Fruit fly (Drosophila melanogaster) whole organism, embryonic: Measurements from ENCODE around the gene Lamtor3.

Experiments
- B-H2 ChIP-seq: fragments of 200-800 bp; sonication (Bioruptor generic); optimal IDR thresholded peaks from 2 replicates; lab custom pipeline; 2018; ENCODE audit warnings: missing biosample characterization, mild to moderate bottlenecking, missing genetic modification characterization
- Bteb2 ChIP-seq: fragments of 200-800 bp; sonication (Bioruptor generic); optimal IDR thresholded peaks from 2 replicates; lab custom pipeline; 2016; ENCODE audit warnings: missing biosample characterization, missing genetic modification characterization
- CG10274 ChIP-seq: fragments of 200-800 bp; sonication (Bioruptor generic); optimal IDR thresholded peaks from 3 replicates; lab custom pipeline; 2017; ENCODE audit warnings: missing biosample characterization, mild to moderate bottlenecking, missing genetic modification characterization
- CG11723 ChIP-seq: fragments of 200-800 bp; sonication (Bioruptor generic); optimal IDR thresholded peaks from 2 replicates; lab custom pipeline; 2017; ENCODE audit warnings: missing biosample characterization, mild to moderate bottlenecking, missing genetic modification characterization
- CG12219 ChIP-seq: fragments of 200-800 bp; sonication (Bioruptor generic); optimal IDR thresholded peaks from 3 replicates; lab custom pipeline; 2018; ENCODE audit warnings: missing biosample characterization, mild to moderate bottlenecking, missing genetic modification characterization
- CG31365 ChIP-seq: fragments of 200-800 bp; sonication (Bioruptor generic); optimal IDR thresholded peaks from 2 replicates; lab custom pipeline; 2018; ENCODE audit warnings: missing biosample characterization, mild to moderate bottlenecking, missing genetic modification characterization
- CG4820 ChIP-seq: fragments of 200-800 bp; sonication (Bioruptor generic); optimal IDR thresholded peaks from 3 replicates; lab custom pipeline; 2016; ENCODE audit warnings: missing biosample characterization, missing genetic modification characterization
- CG6813 ChIP-seq: fragments of 200-800 bp; sonication (Bioruptor generic); optimal IDR thresholded peaks from 2 replicates; lab custom pipeline; 2017; ENCODE audit warnings: missing biosample characterization, missing genetic modification characterization, mild to moderate bottlenecking, moderate library complexity, missing genetic modification reagents
- CG7372 ChIP-seq: fragments of 200-800 bp; sonication (Bioruptor generic); IDR thresholded peaks from 2 replicates; pipeline ENCODE4 v1.3.6; 2022; ENCODE audit warnings: missing biosample characterization, missing genetic modification characterization
- CHES-1-like ChIP-seq: fragments of 200-800 bp; sonication (Bioruptor generic); optimal IDR thresholded peaks from 2 replicates; lab custom pipeline; 2016; ENCODE audit warnings: missing biosample characterization, missing genetic modification characterization
- CTCF ChIP-seq: fragments of 200-800 bp; sonication (Bioruptor generic); optimal IDR thresholded peaks from 2 replicates; lab custom pipeline; 2017; ENCODE audit warnings: missing biosample characterization, mild to moderate bottlenecking, missing genetic modification characterization, moderate library complexity
- CoRest ChIP-seq: fragments of 200-800 bp; sonication (Bioruptor generic); optimal IDR thresholded peaks from 3 replicates; lab custom pipeline; 2018; ENCODE audit warnings: missing biosample characterization, mild to moderate bottlenecking, missing genetic modification characterization, moderate library complexity
- CrebB ChIP-seq: fragments of 200-800 bp; sonication (Bioruptor generic); optimal IDR thresholded peaks from 3 replicates; lab custom pipeline; 2018; ENCODE audit warnings: missing biosample characterization, mild to moderate bottlenecking, missing genetic modification characterization
- Dek ChIP-seq: fragments of 200-800 bp; sonication (Bioruptor generic); optimal IDR thresholded peaks from 3 replicates; lab custom pipeline; 2019; ENCODE audit warnings: missing biosample characterization, mild to moderate bottlenecking, missing genetic modification characterization, moderate library complexity
- H2.0 ChIP-seq: fragments of 200-800 bp; sonication (Bioruptor generic); IDR thresholded peaks from 2 replicates; pipeline ENCODE4 v1.3.6; 2022; ENCODE audit warnings: missing biosample characterization, missing genetic modification characterization
- Hsf ChIP-seq: fragments of 200-800 bp; sonication (Bioruptor generic); optimal IDR thresholded peaks from 3 replicates; lab custom pipeline; 2016; ENCODE audit warnings: missing biosample characterization, missing genetic modification characterization
- Max ChIP-seq: fragments of 200-800 bp; sonication (Bioruptor generic); optimal IDR thresholded peaks from 2 replicates; lab custom pipeline; 2016; ENCODE audit warnings: missing biosample characterization, mild to moderate bottlenecking, missing genetic modification characterization
- NFAT ChIP-seq: fragments of 200-800 bp; sonication (Bioruptor generic); IDR thresholded peaks from 2 replicates; pipeline ENCODE4 v1.3.6; 2022; ENCODE audit warnings: missing biosample characterization, missing genetic modification characterization
- NfI ChIP-seq: fragments of 200-800 bp; sonication (Bioruptor generic); optimal IDR thresholded peaks from 3 replicates; lab custom pipeline; 2018; ENCODE audit warnings: missing biosample characterization, mild to moderate bottlenecking, missing genetic modification characterization, moderate library complexity
- Oli ChIP-seq: fragments of 200-800 bp; sonication (Bioruptor generic); optimal IDR thresholded peaks from 2 replicates; lab custom pipeline; 2018; ENCODE audit warnings: missing biosample characterization, mild to moderate bottlenecking, missing genetic modification characterization, moderate library complexity
- Rfx ChIP-seq: fragments of 200-800 bp; sonication (Bioruptor generic); IDR thresholded peaks from 2 replicates; pipeline ENCODE4 v1.3.6; 2022; ENCODE audit warnings: missing biosample characterization, missing genetic modification characterization
- Six4 ChIP-seq: fragments of 200-800 bp; sonication (Bioruptor generic); optimal IDR thresholded peaks from 2 replicates; lab custom pipeline; 2016; ENCODE audit warnings: missing biosample characterization, missing genetic modification characterization
- Sry-β ChIP-seq: fragments of 200-800 bp; sonication (Bioruptor generic); optimal IDR thresholded peaks from 2 replicates; lab custom pipeline; 2018; ENCODE audit warnings: missing biosample characterization, mild to moderate bottlenecking, missing genetic modification characterization, moderate library complexity
- abd-A ChIP-seq: fragments of 200-800 bp; sonication (Bioruptor generic); optimal IDR thresholded peaks from 3 replicates; lab custom pipeline; 2019; ENCODE audit warnings: missing biosample characterization, mild to moderate bottlenecking, missing genetic modification characterization, moderate library complexity
- caup ChIP-seq: fragments of 200-800 bp; sonication (Bioruptor generic); optimal IDR thresholded peaks from 3 replicates; lab custom pipeline; 2017; ENCODE audit warnings: missing biosample characterization, mild to moderate bottlenecking, missing genetic modification characterization, moderate library complexity; ENCODE audit not compliant: severe bottlenecking
- danr ChIP-seq: fragments of 200-800 bp; sonication (Bioruptor generic); IDR thresholded peaks from 2 replicates; pipeline ENCODE4 v1.3.6; 2022; ENCODE audit warnings: missing biosample characterization, missing genetic modification characterization
- dm ChIP-seq: fragments of 200-800 bp; sonication (Bioruptor generic); optimal IDR thresholded peaks from 3 replicates; lab custom pipeline; 2016; ENCODE audit warnings: missing biosample characterization, missing genetic modification characterization
- dmrt99B ChIP-seq: fragments of 200-800 bp; sonication (Bioruptor generic); optimal IDR thresholded peaks from 2 replicates; lab custom pipeline; 2018; ENCODE audit warnings: missing biosample characterization, mild to moderate bottlenecking, missing genetic modification characterization, moderate library complexity
- dysf ChIP-seq: fragments of 200-800 bp; sonication (Bioruptor generic); IDR thresholded peaks from 3 replicates; pipeline ENCODE4 v1.3.6; 2022; ENCODE audit warnings: missing biosample characterization, missing genetic modification characterization
- emc ChIP-seq: fragments of 200-800 bp; sonication (Bioruptor generic); optimal IDR thresholded peaks from 2 replicates; lab custom pipeline; 2016; ENCODE audit warnings: missing biosample characterization, missing genetic modification characterization
- eve ChIP-seq, 2 experiments: fragments of >200 bp; optimal IDR thresholded peaks; 2 replicates each; lab custom pipeline; 2017; ENCODE audit warnings: missing biosample characterization in 2 of 2, missing genetic modification characterization in 2 of 2
- ftz-f1 ChIP-seq: fragments of 200-800 bp; sonication (Bioruptor generic); optimal IDR thresholded peaks from 2 replicates; lab custom pipeline; 2016; ENCODE audit warnings: missing biosample characterization, missing genetic modification characterization
- her ChIP-seq: fragments of 200-800 bp; sonication (Bioruptor generic); optimal IDR thresholded peaks from 2 replicates; lab custom pipeline; 2016; ENCODE audit warnings: missing biosample characterization, missing genetic modification characterization
- insv ChIP-seq, 2 experiments: fragments of 200-800 bp; sonication (Bioruptor generic); optimal IDR thresholded peaks; 3 replicates each; lab custom pipeline; 2016 to 2018; ENCODE audit warnings: missing biosample characterization in 2 of 2, missing genetic modification characterization in 2 of 2
- inv ChIP-seq: fragments of 200-800 bp; sonication (Bioruptor generic); IDR thresholded peaks from 2 replicates; pipeline ENCODE4 v1.3.6; 2022; ENCODE audit warnings: missing biosample characterization, missing genetic modification characterization; ENCODE audit not compliant: partially characterized antibody
- psq ChIP-seq: fragments of 200-800 bp; sonication (Bioruptor generic); optimal IDR thresholded peaks from 2 replicates; lab custom pipeline; 2017; ENCODE audit warnings: missing biosample characterization, missing genetic modification characterization
- slbo ChIP-seq: fragments of 200-800 bp; sonication (Bioruptor generic); IDR thresholded peaks from 2 replicates; pipeline ENCODE4 v1.3.6; 2022; ENCODE audit warnings: missing biosample characterization, missing genetic modification characterization
- sob ChIP-seq: fragments of 200-800 bp; sonication (Bioruptor generic); IDR thresholded peaks from 2 replicates; pipeline ENCODE4 v1.3.6; 2022; ENCODE audit warnings: missing biosample characterization, missing genetic modification characterization
- unpg ChIP-seq: fragments of 200-800 bp; sonication (Bioruptor generic); optimal IDR thresholded peaks from 3 replicates; lab custom pipeline; 2018; ENCODE audit warnings: missing biosample characterization, mild to moderate bottlenecking, missing genetic modification characterization, moderate library complexity
- wdn ChIP-seq: fragments of 200-800 bp; sonication (Bioruptor generic); IDR thresholded peaks from 2 replicates; pipeline ENCODE4 v1.3.6; 2022; ENCODE audit warnings: missing biosample characterization, missing genetic modification characterization
- zen2 ChIP-seq: fragments of 200-800 bp; sonication (Bioruptor generic); IDR thresholded peaks from 3 replicates; pipeline ENCODE4 v1.3.6; 2022; ENCODE audit warnings: missing biosample characterization, missing genetic modification characterization; ENCODE audit not compliant: partially characterized antibody

Gene Lamtor3

dm6 chr2L:17514090-17514715, 33.2 kb downstream of the Lamtor3 start (continued):
- peak; percentile 69 for TF ChIP-seq CG7372 (GFP tag; lab: Robert Waterston, UW)
- TF ChIP-seq ftz-f1 (GFP tag; lab: Kevin White, UChicago), result no peak
- TF ChIP-seq inv (GFP tag; lab: Robert Waterston, UW), result no peak
- peak; percentile 63 for TF ChIP-seq Max
- TF ChIP-seq CoRest, result peak; percentile 92
- TF ChIP-seq danr, result peak; percentile 81
- peak; percentile 86 for TF ChIP-seq CrebB
- peak; percentile 70 for TF ChIP-seq CG11723 (GFP tag; lab: Kevin White, UChicago)
- peak; percentile 84 for TF ChIP-seq sob
- peak; percentile 88 for TF ChIP-seq CG4820 (GFP tag; lab: Kevin White, UChicago)
- no peak for TF ChIP-seq B-H2
- no peak for TF ChIP-seq zen2 (GFP tag; lab: Robert Waterston, UW)
- peak; percentile 79 for TF ChIP-seq slbo (GFP tag; lab: Robert Waterston, UW)
- TF ChIP-seq wdn (GFP tag; lab: Robert Waterston, UW), result peak; percentile 48; the same call in 1 of the 2 replicates
- peak; percentile 62 for TF ChIP-seq psq (GFP tag; lab: Kevin White, UChicago)
- peak; percentile 54 for TF ChIP-seq dm (GFP tag; lab: Kevin White, UChicago)
- peak; percentile 89 for TF ChIP-seq abd-A (tag; lab: Kevin White, UChicago)
- peak; percentile 83 for TF ChIP-seq Dek (tag; lab: Kevin White, UChicago)
- TF ChIP-seq her (GFP tag; lab: Kevin White, UChicago), result no peak
- no peak for TF ChIP-seq Bteb2 (GFP tag; lab: Kevin White, UChicago)
- TF ChIP-seq CG31365 (tag; lab: Kevin White, UChicago), result peak; percentile 44
- TF ChIP-seq CG12219 (GFP tag; lab: Kevin White, UChicago), result peak; percentile 83

- no peak for TF ChIP-seq unpg
- no peak for TF ChIP-seq H2.0 (GFP tag; lab: Robert Waterston, UW)
- no peak for TF ChIP-seq Oli (tag; lab: Kevin White, UChicago)
- TF ChIP-seq Hsf (GFP tag; lab: Kevin White, UChicago), result no peak
- no peak for TF ChIP-seq eve (GFP tag; optimal IDR thresholded peaks at IDR 0.05; lab: Kevin White, UChicago)
- TF ChIP-seq NFAT, result no peak
- TF ChIP-seq CTCF, result no peak
- no peak for TF ChIP-seq dysf (GFP tag; lab: Robert Waterston, UW)
- no peak for TF ChIP-seq Six4 (GFP tag; lab: Kevin White, UChicago)
- TF ChIP-seq CG10274 (GFP tag; lab: Kevin White, UChicago), result no peak
- TF ChIP-seq CG11723 (GFP tag; lab: Kevin White, UChicago), result no peak
- no peak for TF ChIP-seq NfI (GFP tag; lab: Kevin White, UChicago)
- TF ChIP-seq insv (GFP tag; optimal IDR thresholded peaks at IDR 0.05; lab: Kevin White, UChicago), result no peak
- no peak for TF ChIP-seq emc (GFP tag; lab: Kevin White, UChicago)
- TF ChIP-seq caup (GFP tag; lab: Kevin White, UChicago), result no peak
- TF ChIP-seq CG6813 (GFP tag; lab: Kevin White, UChicago), result no peak
- no peak for TF ChIP-seq dmrt99B (tag; lab: Kevin White, UChicago)
Measured at dm6 chr2L:17524449-17524848, 43.4 kb downstream of the Lamtor3 start, which contains the start of gene CG15143. CG15143 (minus strand) TSS chr2L:17524549.

- TF ChIP-seq CHES-1-like (GFP tag; lab: Kevin White, UChicago), result no peak
- TF ChIP-seq Rfx (GFP tag; lab: Robert Waterston, UW), result no peak
- no peak for TF ChIP-seq Sry-β (GFP tag; lab: Kevin White, UChicago)
- TF ChIP-seq, all 482 proteins: peak for 0
Measured at dm6 chr2L:17529022-17529421, 48.0 kb downstream of the Lamtor3 start, which contains the start of gene CG15144. CG15144 (minus strand) TSS chr2L:17529122.
